Worm (Caenorhabditis elegans) whole organism, late embryonic: ENCODE data around the gene C05C10.8.

Source experiments
- ama-1 ChIP-seq: fragments of 150-350 bp; optimal IDR thresholded peaks from 2 replicates; lab custom pipeline; 2014
- ceh-48 ChIP-seq: sonication (generic microtip); optimal IDR thresholded peaks from 2 replicates; lab custom pipeline; 2016; ENCODE audit warnings: missing genetic modification characterization, inconsistent platforms, missing compliant biosample characterization
- ceh-9 ChIP-seq: sonication (generic microtip); optimal IDR thresholded peaks from 2 replicates; lab custom pipeline; 2016; ENCODE audit warnings: mild to moderate bottlenecking, missing genetic modification characterization, inconsistent platforms, missing compliant biosample characterization
- elt-2 ChIP-seq: sonication (generic microtip); optimal IDR thresholded peaks from 2 replicates; lab custom pipeline; 2016; ENCODE audit warnings: missing genetic modification reagents, missing genetic modification characterization, missing compliant biosample characterization
- ets-4 ChIP-seq: sonication (generic microtip); optimal IDR thresholded peaks from 2 replicates; lab custom pipeline; 2016; ENCODE audit warnings: missing genetic modification characterization, missing compliant biosample characterization
- fkh-10 ChIP-seq: fragments of 150-350 bp; optimal IDR thresholded peaks from 2 replicates; lab custom pipeline; 2014; ENCODE audit warnings: missing biosample characterization, missing genetic modification reagents, missing genetic modification characterization
- fkh-6 ChIP-seq: sonication (generic microtip); optimal IDR thresholded peaks from 2 replicates; lab custom pipeline; 2016; ENCODE audit warnings: missing genetic modification characterization, missing compliant biosample characterization
- gmeb-2 ChIP-seq: sonication (generic microtip); optimal IDR thresholded peaks from 2 replicates; lab custom pipeline; 2016; ENCODE audit warnings: missing genetic modification characterization, inconsistent platforms, missing compliant biosample characterization
- nhr-11 ChIP-seq: fragments of 150-350 bp; optimal IDR thresholded peaks from 2 replicates; lab custom pipeline; 2014; ENCODE audit warnings: missing biosample characterization, missing genetic modification characterization
- pha-4 ChIP-seq: fragments of 150-350 bp; optimal IDR thresholded peaks from 2 replicates; lab custom pipeline; 2018; ENCODE audit warnings: missing biosample characterization, missing genetic modification reagents, missing genetic modification characterization

DNA sequence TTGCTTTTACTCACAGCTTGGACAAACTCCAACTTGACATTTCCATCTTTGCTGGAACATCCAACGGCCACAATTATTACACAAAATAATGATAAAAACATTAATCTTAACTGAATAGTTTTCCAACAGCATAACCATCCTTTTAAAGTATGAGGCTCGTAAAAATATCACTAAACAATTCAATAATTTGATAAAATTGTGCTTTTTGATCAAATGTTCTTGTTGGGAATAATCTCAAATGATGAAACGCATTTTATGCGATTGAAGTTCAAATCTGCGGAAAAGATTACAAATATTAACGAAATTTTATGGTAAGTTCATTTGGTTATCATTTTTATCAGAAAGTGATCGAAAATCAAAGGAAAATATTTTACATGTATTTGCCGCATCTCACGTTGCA, 2.7 kb upstream of the C05C10.8 start, which contains the start of gene pho-10:
- TF ChIP-seq nhr-11 (tag; lab: Kevin White, UChicago) (no peak), gmeb-2 (tag; lab: Kevin White, UChicago) (no peak), fkh-10 (GFP tag; lab: Kevin White, UChicago) (no peak), pha-4 (tag; lab: Kevin White, UChicago) (no peak), elt-2 (tag; lab: Kevin White, UChicago) (no peak), ceh-48 (tag; lab: Kevin White, UChicago) (no peak), ama-1 (lab: Kevin White, UChicago) (no peak), fkh-6 (no peak), ets-4 (no peak), ceh-9 (tag; lab: Kevin White, UChicago) (no peak)
